Fruit fly (Drosophila melanogaster) whole organism, wandering third instar larva: Measurements from ENCODE around the gene CG9257.

Experiments used
- Abd-B ChIP-seq: fragments of >200 bp; optimal IDR thresholded peaks from 2 replicates; lab custom pipeline; 2017; ENCODE audit warnings: missing biosample characterization, missing genetic modification characterization
- CG9705 ChIP-seq: fragments of 200-800 bp; sonication (Bioruptor generic); optimal IDR thresholded peaks from 2 replicates; lab custom pipeline; 2018; ENCODE audit warnings: missing biosample characterization, mild to moderate bottlenecking, missing genetic modification characterization
- Dfd ChIP-seq: fragments of >200 bp; optimal IDR thresholded peaks from 2 replicates; lab custom pipeline; 2017; ENCODE audit warnings: missing biosample characterization, missing genetic modification characterization
- Hr78 ChIP-seq: fragments of >200 bp; optimal IDR thresholded peaks from 2 replicates; lab custom pipeline; 2017; ENCODE audit warnings: missing biosample characterization, missing genetic modification characterization
- Myc ChIP-seq: fragments of >200 bp; optimal IDR thresholded peaks from 2 replicates; lab custom pipeline; 2017
- dl ChIP-seq, 2 experiments: fragments of 175-275, 200-275 bp in 1 of 2; fragments of 200-275 bp in 1 of 2; sonication (Bioruptor generic); optimal IDR thresholded peaks; lab custom pipeline; 2018; ENCODE audit warnings: mild to moderate bottlenecking in 2 of 2, missing biosample characterization in 2 of 2, missing genetic modification characterization in 2 of 2, moderate library complexity in 2 of 2; ENCODE audit not compliant: partially characterized antibody in 2 of 2, insufficient read depth in 1 of 2
- dmrt93B ChIP-seq: fragments of 200-800 bp; sonication (Bioruptor generic); optimal IDR thresholded peaks from 2 replicates; lab custom pipeline; 2018; ENCODE audit warnings: missing biosample characterization, mild to moderate bottlenecking, missing genetic modification characterization
- jim ChIP-seq: fragments of 175-275, 200-325 bp; sonication (Bioruptor generic); optimal IDR thresholded peaks from 2 replicates; lab custom pipeline; 2016; ENCODE audit warnings: missing biosample characterization, mild to moderate bottlenecking, missing genetic modification characterization
- lola ChIP-seq: fragments of >200 bp; optimal IDR thresholded peaks from 2 replicates; lab custom pipeline; 2017; ENCODE audit warnings: missing biosample characterization, missing genetic modification characterization
- tai ChIP-seq: sonication (Bioruptor generic); optimal IDR thresholded peaks from 2 replicates; lab custom pipeline; 2016; ENCODE audit warnings: missing biosample characterization, missing genetic modification characterization
- usp ChIP-seq: fragments of >200 bp; optimal IDR thresholded peaks from 2 replicates; lab custom pipeline; 2017; ENCODE audit warnings: missing biosample characterization, missing genetic modification characterization

DNA sequence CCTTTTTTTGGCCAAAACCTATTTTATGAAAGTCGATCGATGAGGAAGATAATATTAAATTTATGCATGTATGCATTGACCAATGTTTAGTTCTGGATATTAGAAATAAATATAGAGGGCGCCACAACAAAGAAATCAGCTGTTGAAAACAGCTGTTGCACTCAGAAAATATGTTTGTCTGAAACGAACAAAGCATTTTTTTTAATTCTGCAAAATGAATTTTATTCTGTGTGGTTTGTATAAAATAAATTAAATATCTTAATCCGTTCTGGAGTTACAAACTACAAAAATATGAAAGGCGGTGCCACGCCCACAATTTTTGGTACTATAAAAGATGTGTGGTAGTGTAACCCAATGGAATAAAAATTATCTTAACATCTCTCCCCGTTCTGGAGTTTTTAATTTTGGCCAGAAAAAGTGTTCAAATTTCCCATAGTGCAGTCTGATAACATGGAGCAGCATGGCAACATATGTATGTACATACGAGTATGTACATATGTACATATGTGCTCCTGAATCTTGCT is 6.3 kb downstream of the CG9257 start:
- TF ChIP-seq jim (GFP tag; lab: Kevin White, UChicago) = no peak
- no peak for TF ChIP-seq Dfd
- TF ChIP-seq tai (GFP tag; lab: Kevin White, UChicago) = no peak
- TF ChIP-seq lola (GFP tag; lab: Kevin White, UChicago) = no peak
- no peak for TF ChIP-seq Abd-B (GFP tag; lab: Kevin White, UChicago)
- no peak for TF ChIP-seq Hr78 (GFP tag; lab: Kevin White, UChicago)
- no peak for TF ChIP-seq Myc (lab: Kevin White, UChicago)
- TF ChIP-seq dmrt93B = no peak
- no peak for TF ChIP-seq CG9705 (GFP tag; lab: Kevin White, UChicago)
- no peak for TF ChIP-seq dl (GFP tag; optimal IDR thresholded peaks at IDR 0.05; lab: Kevin White, UChicago; ENCODE audit: insufficient read depth in 1 of 2, partially characterized antibody in 2 of 2)
- no peak for TF ChIP-seq usp (GFP tag; lab: Kevin White, UChicago)
